Worm (Caenorhabditis elegans) whole organism, L4 larva: ENCODE results near the gene mpst-2.

Source experiments
- F10B5.3 ChIP-seq: sonication (generic microtip); optimal IDR thresholded peaks from 2 replicates; lab custom pipeline; 2016; ENCODE audit warnings: mild to moderate bottlenecking, missing genetic modification characterization, missing compliant biosample characterization
- F37D6.2 ChIP-seq: sonication (generic microtip); optimal IDR thresholded peaks from 2 replicates; lab custom pipeline; 2016; ENCODE audit warnings: mild to moderate bottlenecking, missing genetic modification characterization, missing compliant biosample characterization
- F49E8.2 ChIP-seq: sonication (generic microtip); optimal IDR thresholded peaks from 2 replicates; lab custom pipeline; 2016; ENCODE audit warnings: missing compliant biosample characterization, mild to moderate bottlenecking, missing genetic modification characterization, borderline replicate concordance
- R02D3.7 ChIP-seq: fragments of 150-350 bp; sonication (generic microtip); optimal IDR thresholded peaks from 3 replicates; lab custom pipeline; 2014; ENCODE audit warnings: missing biosample characterization, missing genetic modification characterization
- Y105C5A.15 ChIP-seq: fragments of 200-800 bp; sonication (Bioruptor generic); IDR thresholded peaks from 2 replicates; pipeline ENCODE4 v1.3.6; 2022; ENCODE audit warnings: missing genetic modification characterization, missing compliant biosample characterization
- ZK337.2 ChIP-seq: fragments of 200-800 bp; sonication (Bioruptor generic); IDR thresholded peaks from 2 replicates; pipeline ENCODE4 v1.3.6; 2022; ENCODE audit warnings: missing genetic modification reagents, missing genetic modification characterization, missing compliant biosample characterization
- aha-1 ChIP-seq: fragments of 150-350 bp; peaks from one replicate; lab custom pipeline; 2014; ENCODE audit warnings: missing biosample characterization, missing genetic modification characterization
- ceh-82 ChIP-seq: sonication (generic microtip); optimal IDR thresholded peaks from 2 replicates; lab custom pipeline; 2017; ENCODE audit warnings: missing biosample characterization, missing genetic modification characterization
- ces-1 ChIP-seq: fragments of 150-350 bp; sonication (generic microtip); optimal IDR thresholded peaks from 4 replicates; lab custom pipeline; 2014; ENCODE audit warnings: missing biosample characterization, missing genetic modification reagents, missing genetic modification characterization
- daf-16 ChIP-seq, 3 experiments: sonication (generic microtip); optimal IDR thresholded peaks; 2 replicates each; lab custom pipeline; 2016 to 2017; ENCODE audit warnings: missing genetic modification characterization in 3 of 3, missing genetic modification reagents in 3 of 3, mild to moderate bottlenecking in 2 of 3, missing compliant biosample characterization in 2 of 3, missing biosample characterization in 1 of 3, moderate library complexity in 1 of 3
- dmd-6 ChIP-seq: fragments of 200-800 bp; sonication (Bioruptor generic); IDR thresholded peaks from 2 replicates; pipeline ENCODE4 v1.3.6; 2022; ENCODE audit warnings: missing genetic modification reagents, missing genetic modification characterization, missing compliant biosample characterization
- dmd-9 ChIP-seq: fragments of 200-800 bp; sonication (Bioruptor generic); IDR thresholded peaks from 2 replicates; pipeline ENCODE4 v1.3.6; 2022; ENCODE audit warnings: missing genetic modification reagents, missing genetic modification characterization, missing compliant biosample characterization
- dve-1 ChIP-seq: sonication (generic microtip); optimal IDR thresholded peaks from 2 replicates; lab custom pipeline; 2017; ENCODE audit warnings: antibody characterized with exemption, mild to moderate bottlenecking, missing genetic modification characterization, missing compliant biosample characterization; ENCODE audit not compliant: insufficient read depth
- fos-1 ChIP-seq: fragments of 150-350 bp; optimal IDR thresholded peaks from 2 replicates; lab custom pipeline; 2014; ENCODE audit warnings: missing biosample characterization, missing genetic modification characterization
- hif-1 ChIP-seq, 2 experiments: sonication (generic microtip); optimal IDR thresholded peaks; 2 replicates each; lab custom pipeline; 2016 to 2017; ENCODE audit warnings: missing compliant biosample characterization in 2 of 2, missing genetic modification characterization in 2 of 2, missing genetic modification reagents in 2 of 2, missing genotype in 2 of 2, mild to moderate bottlenecking in 1 of 2
- hlh-11 ChIP-seq: fragments of 200-800 bp; sonication (Bioruptor generic); optimal IDR thresholded peaks from 2 replicates; lab custom pipeline; 2018; ENCODE audit warnings: mild to moderate bottlenecking, missing genetic modification characterization, missing compliant biosample characterization
- hlh-30 ChIP-seq: sonication (generic microtip); optimal IDR thresholded peaks from 2 replicates; lab custom pipeline; 2017; ENCODE audit warnings: antibody characterized with exemption, mild to moderate bottlenecking, missing genetic modification characterization, missing compliant biosample characterization; ENCODE audit not compliant: insufficient read depth
- lin-13 ChIP-seq: fragments of 150-350 bp; optimal IDR thresholded peaks from 2 replicates; lab custom pipeline; 2014; ENCODE audit warnings: missing biosample characterization, missing genetic modification reagents, missing genetic modification characterization
- lin-39 ChIP-seq: fragments of 150-350 bp; optimal IDR thresholded peaks from 2 replicates; lab custom pipeline; 2014; ENCODE audit warnings: missing biosample characterization, missing genetic modification reagents, missing genetic modification characterization
- lsy-2 ChIP-seq, 2 experiments: fragments of 150-350 bp in 1 of 2; sonication (generic microtip) in 1 of 2; optimal IDR thresholded peaks; 2 replicates each; lab custom pipeline; 2014 to 2017; ENCODE audit warnings: missing biosample characterization in 2 of 2, missing genetic modification characterization in 2 of 2
- madf-9 ChIP-seq: fragments of 200-800 bp; sonication (Bioruptor generic); conservative IDR thresholded peaks from 2 replicates; pipeline ENCODE4 v1.3.6; 2022; ENCODE audit warnings: missing genetic modification reagents, missing genetic modification characterization, missing compliant biosample characterization
- mes-2 ChIP-seq: sonication (generic microtip); optimal IDR thresholded peaks from 2 replicates; lab custom pipeline; 2016; ENCODE audit warnings: missing genotype, mild to moderate bottlenecking, missing genetic modification characterization, missing compliant biosample characterization; ENCODE audit not compliant: poor library complexity, severe bottlenecking
- mxl-3 ChIP-seq: fragments of 200-800 bp; sonication (Bioruptor generic); optimal IDR thresholded peaks from 2 replicates; lab custom pipeline; 2018; ENCODE audit warnings: mild to moderate bottlenecking, missing genetic modification characterization, missing compliant biosample characterization
- nhr-111 ChIP-seq: fragments of 200-800 bp; sonication (Bioruptor generic); optimal IDR thresholded peaks from 2 replicates; lab custom pipeline; 2018; ENCODE audit warnings: mild to moderate bottlenecking, missing genetic modification characterization, missing compliant biosample characterization
- nhr-25 ChIP-seq: sonication (generic microtip); optimal IDR thresholded peaks from 2 replicates; lab custom pipeline; 2017; ENCODE audit warnings: missing genetic modification characterization, mild to moderate bottlenecking, missing compliant biosample characterization, antibody characterized with exemption, moderate library complexity, borderline replicate concordance; ENCODE audit not compliant: insufficient read depth
- nhr-28 ChIP-seq: fragments of 150-350 bp; optimal IDR thresholded peaks from 2 replicates; lab custom pipeline; 2014; ENCODE audit warnings: missing biosample characterization, missing genetic modification characterization
- nhr-48 ChIP-seq: sonication (generic microtip); optimal IDR thresholded peaks from 2 replicates; lab custom pipeline; 2016; ENCODE audit warnings: mild to moderate bottlenecking, missing genetic modification characterization, missing compliant biosample characterization
- nhr-6 ChIP-seq: fragments of 150-350 bp; optimal IDR thresholded peaks from 2 replicates; lab custom pipeline; 2014; ENCODE audit warnings: missing biosample characterization, missing genetic modification characterization
- nhr-76 ChIP-seq: fragments of 150-350 bp; optimal IDR thresholded peaks from 2 replicates; lab custom pipeline; 2014; ENCODE audit warnings: missing biosample characterization, missing genetic modification characterization
- nhr-77 ChIP-seq: fragments of 150-350 bp; optimal IDR thresholded peaks from 2 replicates; lab custom pipeline; 2014; ENCODE audit warnings: missing biosample characterization, missing genetic modification characterization
- php-3 ChIP-seq: fragments of 200-800 bp; sonication (Bioruptor generic); IDR thresholded peaks from 2 replicates; pipeline ENCODE4 v1.3.6; 2022; ENCODE audit warnings: missing genetic modification reagents, missing genetic modification characterization, missing compliant biosample characterization
- pqm-1 ChIP-seq: sonication (generic microtip); optimal IDR thresholded peaks from 2 replicates; lab custom pipeline; 2017; ENCODE audit warnings: missing biosample characterization, missing genetic modification characterization
- rbr-2 ChIP-seq: sonication (generic microtip); optimal IDR thresholded peaks from 2 replicates; lab custom pipeline; 2016; ENCODE audit warnings: missing genotype, missing genetic modification characterization, missing compliant biosample characterization
- sdz-12 ChIP-seq: fragments of 200-800 bp; sonication (Bioruptor generic); optimal IDR thresholded peaks from 2 replicates; lab custom pipeline; 2018; ENCODE audit warnings: mild to moderate bottlenecking, missing genetic modification characterization, missing compliant biosample characterization
- spr-3 ChIP-seq: fragments of 200-800 bp; sonication (Bioruptor generic); optimal IDR thresholded peaks from 2 replicates; lab custom pipeline; 2018; ENCODE audit warnings: mild to moderate bottlenecking, missing genetic modification characterization, missing compliant biosample characterization
- unc-130 ChIP-seq: sonication (generic microtip); optimal IDR thresholded peaks from 2 replicates; lab custom pipeline; 2016; ENCODE audit warnings: missing genetic modification reagents, missing genetic modification characterization, missing compliant biosample characterization
- vab-7 ChIP-seq: fragments of 200-800 bp; sonication (Bioruptor generic); IDR thresholded peaks from 2 replicates; pipeline ENCODE4 v1.3.6; 2022; ENCODE audit warnings: missing genetic modification reagents, missing genetic modification characterization, missing compliant biosample characterization
- zip-2 ChIP-seq: fragments of 150-350 bp; optimal IDR thresholded peaks from 2 replicates; lab custom pipeline; 2014; ENCODE audit warnings: missing biosample characterization, missing genetic modification characterization
- ztf-11 ChIP-seq: fragments of 150-350 bp; optimal IDR thresholded peaks from 2 replicates; lab custom pipeline; 2014; ENCODE audit warnings: missing biosample characterization, missing genetic modification characterization

The mpst-2 gene

ce11 chrV:14900905-14901304, 7.7 kb upstream of the mpst-2 start:
- TF ChIP-seq madf-9 (no peak), aha-1 (tag; lab: Kevin White, UChicago) (peak; percentile 94)
- TF ChIP-seq, all 104 proteins: peak for 1

ce11 chrV:14899545-14899944, 6.3 kb upstream of the mpst-2 start, which contains the start of gene H12D21.10:
Gene H12D21.10, plus strand, starts transcription at chrV:14899804.
- TF ChIP-seq ceh-82 (tag; lab: Kevin White, UChicago) (no peak), Y105C5A.15 (no peak), hlh-30 (tag; lab: Kevin White, UChicago) (no peak), dmd-9 (GFP tag; lab: Robert Waterston, UW) (no peak), F49E8.2 (no peak), ztf-11 (tag; lab: Kevin White, UChicago) (no peak)

ce11 chrV:14897731-14898130, 4.5 kb upstream of the mpst-2 start, which contains the start of gene H12D21.6:
Gene H12D21.6, minus strand, starts transcription at chrV:14897831.
- TF ChIP-seq hlh-11 (tag; lab: Kevin White, UChicago) (no peak), nhr-6 (tag; lab: Kevin White, UChicago) (peak; percentile 9)

DNA sequence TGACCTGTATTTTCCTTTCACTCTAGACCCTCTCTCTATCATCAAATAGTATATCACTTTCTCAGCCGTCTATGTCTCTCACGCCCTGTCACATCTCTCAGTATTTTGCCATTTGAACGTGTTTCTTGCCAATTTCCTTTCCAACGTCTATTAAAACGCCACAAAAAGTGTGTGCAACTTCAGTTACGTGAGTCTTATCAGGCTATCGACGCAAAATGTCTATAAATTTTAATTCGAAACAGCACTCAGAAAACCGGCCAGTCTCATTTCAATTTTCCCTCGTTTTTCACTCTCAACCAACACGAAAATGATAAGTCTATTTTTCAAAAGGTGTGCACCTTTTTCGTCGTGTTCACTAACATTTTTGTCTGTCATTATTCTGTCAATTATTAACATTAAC, 2.3 kb upstream of the mpst-2 start, which contains the start of gene mpst-3:
mpst-3 (plus strand) TSS at position 91 of the 400 bp plus-strand sequence.
- TF ChIP-seq mxl-3 (GFP tag; lab: Kevin White, UChicago): peak; percentile 51
- TF ChIP-seq ZK337.2 (GFP tag; lab: Robert Waterston, UW): no peak
- no peak for TF ChIP-seq lin-13 (GFP tag; lab: Kevin White, UChicago)
- peak; percentile 33 for TF ChIP-seq dve-1 (tag; lab: Kevin White, UChicago)
- no peak for TF ChIP-seq sdz-12 (GFP tag; lab: Kevin White, UChicago)
- TF ChIP-seq mes-2 (tag; lab: Kevin White, UChicago): peak; percentile 39
- no peak for TF ChIP-seq fos-1 (tag; lab: Kevin White, UChicago)
- TF ChIP-seq daf-16 (GFP tag; optimal IDR thresholded peaks at IDR 0.05; lab: Kevin White, UChicago): no peak
- TF ChIP-seq daf-16 (tag; optimal IDR thresholded peaks at IDR 0.05; lab: Kevin White, UChicago): peak; percentile 83
- peak; percentile 22 for TF ChIP-seq nhr-77 (tag; lab: Kevin White, UChicago)
- no peak for TF ChIP-seq nhr-25 (tag; lab: Kevin White, UChicago)
- no peak for TF ChIP-seq rbr-2
- peak; percentile 87 for TF ChIP-seq php-3 (GFP tag; lab: Robert Waterston, UW)
- no peak for TF ChIP-seq lin-39 (tag; lab: Kevin White, UChicago)
- no peak for TF ChIP-seq F37D6.2 (tag; lab: Kevin White, UChicago)
- peak; percentile 73 for TF ChIP-seq nhr-28 (tag; lab: Kevin White, UChicago)
- TF ChIP-seq hlh-30 (tag; lab: Kevin White, UChicago): peak; percentile 20
- TF ChIP-seq hlh-11 (tag; lab: Kevin White, UChicago): peak; percentile 79
- TF ChIP-seq lsy-2 (tag; optimal IDR thresholded peaks at IDR 0.05; lab: Kevin White, UChicago): no peak
- TF ChIP-seq dmd-6 (GFP tag; lab: Robert Waterston, UW): peak; percentile 83
- no peak for TF ChIP-seq unc-130 (GFP tag; lab: Kevin White, UChicago)
- peak; percentile 86 for TF ChIP-seq pqm-1 (tag; lab: Kevin White, UChicago)
- TF ChIP-seq nhr-111 (GFP tag; lab: Kevin White, UChicago): no peak
- TF ChIP-seq vab-7: no peak
- peak; percentile 66 for TF ChIP-seq nhr-6 (tag; lab: Kevin White, UChicago)
- no peak for TF ChIP-seq nhr-76
- no peak for TF ChIP-seq F10B5.3
- TF ChIP-seq hif-1 (tag; optimal IDR thresholded peaks at IDR 0.05; lab: Kevin White, UChicago): peak; percentile 44 to 71
- no peak for TF ChIP-seq spr-3 (GFP tag; lab: Kevin White, UChicago)
- TF ChIP-seq R02D3.7 (tag; lab: Kevin White, UChicago): no peak
- TF ChIP-seq F49E8.2: no peak
- TF ChIP-seq nhr-48 (tag; lab: Kevin White, UChicago): peak; percentile 47
- no peak for TF ChIP-seq ces-1 (GFP tag; lab: Kevin White, UChicago)
- no peak for TF ChIP-seq zip-2
